Worm (Caenorhabditis elegans) whole organism, L1 larva: ENCODE results near the gene srw-71.

Experiments
- F16B12.6 ChIP-seq: fragments of 150-350 bp; optimal IDR thresholded peaks from 2 replicates; lab custom pipeline; 2014; ENCODE audit warnings: missing biosample characterization, missing genetic modification characterization
- aha-1 ChIP-seq: fragments of 150-350 bp; optimal IDR thresholded peaks from 2 replicates; lab custom pipeline; 2014; ENCODE audit warnings: missing biosample characterization, missing genetic modification characterization
- alr-1 ChIP-seq: fragments of 200-800 bp; sonication (Bioruptor generic); optimal IDR thresholded peaks from 2 replicates; lab custom pipeline; 2018; ENCODE audit warnings: borderline replicate concordance, mild to moderate bottlenecking, missing genetic modification characterization, missing compliant biosample characterization
- blmp-1 ChIP-seq: fragments of 150-350 bp; optimal IDR thresholded peaks from 2 replicates; lab custom pipeline; 2014; ENCODE audit warnings: missing biosample characterization, missing genetic modification characterization
- ceh-63 ChIP-seq: fragments of 200-800 bp; sonication (Bioruptor generic); optimal IDR thresholded peaks from 2 replicates; lab custom pipeline; 2018; ENCODE audit warnings: mild to moderate bottlenecking, missing genetic modification characterization, missing compliant biosample characterization
- ceh-88 ChIP-seq: fragments of 200-800 bp; sonication (Bioruptor generic); IDR thresholded peaks from 2 replicates; pipeline ENCODE4 v1.3.6; 2022; ENCODE audit warnings: missing genetic modification characterization, missing compliant biosample characterization
- ceh-90 ChIP-seq: sonication (generic microtip); optimal IDR thresholded peaks from 2 replicates; lab custom pipeline; 2016; ENCODE audit warnings: missing genetic modification characterization, missing compliant biosample characterization
- ces-1 ChIP-seq: fragments of 150-350 bp; optimal IDR thresholded peaks from 2 replicates; lab custom pipeline; 2014; ENCODE audit warnings: missing biosample characterization, missing genetic modification reagents, missing genetic modification characterization
- efl-1 ChIP-seq, 4 experiments: fragments of 150-350 bp; optimal IDR thresholded peaks in 3 of 4; peaks in 1 of 4; 1 replicate in 1 of 4; 2 replicates in 3 of 4; lab custom pipeline; 2014; ENCODE audit warnings: missing biosample characterization in 2 of 4, missing genetic modification characterization in 2 of 4, missing genetic modification reagents in 2 of 4
- efl-3 ChIP-seq: fragments of 200-800 bp; sonication (Bioruptor generic); optimal IDR thresholded peaks from 2 replicates; lab custom pipeline; 2018; ENCODE audit warnings: mild to moderate bottlenecking, missing genetic modification characterization, missing compliant biosample characterization
- elt-3 ChIP-seq, 6 experiments: fragments of 150-350 bp in 1 of 6; sonication (generic microtip); optimal IDR thresholded peaks; 2 replicates each; lab custom pipeline; 2017 to 2018; ENCODE audit warnings: missing biosample characterization in 6 of 6, missing genetic modification characterization in 6 of 6, inconsistent platforms in 1 of 6
- ets-5 ChIP-seq: fragments of 200-800 bp; sonication (Bioruptor generic); IDR thresholded peaks from 2 replicates; pipeline ENCODE4 v1.3.6; 2022; ENCODE audit warnings: missing genetic modification characterization, missing compliant biosample characterization
- fos-1 ChIP-seq: fragments of 150-350 bp; optimal IDR thresholded peaks from 2 replicates; lab custom pipeline; 2014; ENCODE audit warnings: missing biosample characterization, missing genetic modification characterization
- hlh-17 ChIP-seq: fragments of 200-800 bp; sonication (Bioruptor generic); optimal IDR thresholded peaks from 2 replicates; lab custom pipeline; 2018; ENCODE audit warnings: missing genetic modification characterization, mild to moderate bottlenecking, missing compliant biosample characterization, moderate library complexity, borderline replicate concordance
- hlh-4 ChIP-seq: sonication (generic microtip); optimal IDR thresholded peaks from 2 replicates; lab custom pipeline; 2016; ENCODE audit warnings: mild to moderate bottlenecking, missing genetic modification characterization, missing compliant biosample characterization
- isw-1 ChIP-seq: fragments of 200-800 bp; sonication (Bioruptor generic); IDR thresholded peaks from 2 replicates; pipeline ENCODE4 v1.3.6; 2022; ENCODE audit warnings: missing genetic modification characterization, missing compliant biosample characterization
- lin-35 ChIP-seq, 2 experiments: fragments of 150-350 bp; optimal IDR thresholded peaks; 2 replicates each; lab custom pipeline; 2014; ENCODE audit warnings: missing biosample characterization in 2 of 2, missing genetic modification characterization in 2 of 2, missing genetic modification reagents in 2 of 2
- lin-39 ChIP-seq: fragments of 150-350 bp; optimal IDR thresholded peaks from 2 replicates; lab custom pipeline; 2014; ENCODE audit warnings: missing biosample characterization, missing genetic modification reagents, missing genetic modification characterization
- mab-9 ChIP-seq: fragments of 200-800 bp; sonication (Bioruptor generic); IDR thresholded peaks from 2 replicates; pipeline ENCODE4 v1.3.6; 2022; ENCODE audit warnings: missing genetic modification reagents, missing genetic modification characterization, missing compliant biosample characterization
- mdl-1 ChIP-seq, 2 experiments: fragments of 150-350 bp; optimal IDR thresholded peaks; 2 replicates each; lab custom pipeline; 2014 to 2017; ENCODE audit warnings: missing biosample characterization in 2 of 2, missing genetic modification characterization in 2 of 2, inconsistent platforms in 1 of 2
- mep-1 ChIP-seq: fragments of 150-350 bp; optimal IDR thresholded peaks from 2 replicates; lab custom pipeline; 2014; ENCODE audit warnings: missing biosample characterization, missing genetic modification characterization
- nhr-19 ChIP-seq: fragments of 200-800 bp; sonication (Bioruptor generic); conservative IDR thresholded peaks from 2 replicates; pipeline ENCODE4 v1.3.6; 2022; ENCODE audit warnings: missing genetic modification characterization, missing compliant biosample characterization
- nhr-20 ChIP-seq: sonication (generic microtip); optimal IDR thresholded peaks from 2 replicates; lab custom pipeline; 2016; ENCODE audit warnings: mild to moderate bottlenecking, missing genetic modification characterization, missing compliant biosample characterization
- nhr-28 ChIP-seq: fragments of 150-350 bp; optimal IDR thresholded peaks from 2 replicates; lab custom pipeline; 2014; ENCODE audit warnings: missing biosample characterization, missing genetic modification characterization
- nhr-47 ChIP-seq: sonication (generic microtip); optimal IDR thresholded peaks from 2 replicates; lab custom pipeline; 2016; ENCODE audit warnings: mild to moderate bottlenecking, missing genetic modification characterization, moderate library complexity, missing compliant biosample characterization
- nhr-71 ChIP-seq: sonication (generic microtip); optimal IDR thresholded peaks from 2 replicates; lab custom pipeline; 2016; ENCODE audit warnings: mild to moderate bottlenecking, missing genetic modification characterization, moderate library complexity, missing compliant biosample characterization
- nhr-77 ChIP-seq: fragments of 150-350 bp; optimal IDR thresholded peaks from 2 replicates; lab custom pipeline; 2014; ENCODE audit warnings: missing biosample characterization, missing genetic modification characterization
- nhr-85 ChIP-seq: sonication (generic microtip); peaks from one replicate; lab custom pipeline; 2016; ENCODE audit warnings: missing genetic modification characterization, inconsistent platforms, missing compliant biosample characterization
- pax-3 ChIP-seq: fragments of 200-800 bp; sonication (Bioruptor generic); optimal IDR thresholded peaks from 2 replicates; lab custom pipeline; 2018; ENCODE audit warnings: mild to moderate bottlenecking, missing genetic modification characterization, moderate library complexity, missing compliant biosample characterization
- pqm-1 ChIP-seq: sonication (generic microtip); optimal IDR thresholded peaks from 3 replicates; lab custom pipeline; 2017; ENCODE audit warnings: missing biosample characterization, missing genetic modification characterization
- sup-37 ChIP-seq: fragments of 200-800 bp; sonication (Bioruptor generic); optimal IDR thresholded peaks from 2 replicates; lab custom pipeline; 2018; ENCODE audit warnings: mild to moderate bottlenecking, missing genetic modification characterization, missing compliant biosample characterization
- tlp-1 ChIP-seq: fragments of 150-350 bp; optimal IDR thresholded peaks from 2 replicates; lab custom pipeline; 2014; ENCODE audit warnings: missing biosample characterization, missing genetic modification characterization
- unc-130 ChIP-seq: fragments of 150-350 bp; optimal IDR thresholded peaks from 2 replicates; lab custom pipeline; 2017; ENCODE audit warnings: missing biosample characterization, missing genetic modification characterization, inconsistent platforms
- unc-30 ChIP-seq: sonication (generic microtip); optimal IDR thresholded peaks from 2 replicates; lab custom pipeline; 2017; ENCODE audit warnings: missing biosample characterization, missing genetic modification characterization
- xbp-1 ChIP-seq: sonication (generic microtip); optimal IDR thresholded peaks from 2 replicates; lab custom pipeline; 2016; ENCODE audit warnings: missing genetic modification characterization, missing compliant biosample characterization
- ztf-11 ChIP-seq, 2 experiments: sonication (generic microtip); optimal IDR thresholded peaks; 2 replicates each; lab custom pipeline; 2016 to 2017; ENCODE audit warnings: missing genetic modification characterization in 2 of 2, missing biosample characterization in 1 of 2, missing compliant biosample characterization in 1 of 2

srw-71 gene

ce11 chrV:7413107-7413774, 17.7 kb downstream of the srw-71 start, which contains the start of gene F18E3.11 (continued):
- TF ChIP-seq ztf-11 (tag; optimal IDR thresholded peaks at IDR 0.05; lab: Kevin White, UChicago), result no peak
- no peak for TF ChIP-seq ceh-88
- TF ChIP-seq nhr-85 (tag; lab: Kevin White, UChicago), result peak; percentile 90
- no peak for TF ChIP-seq pax-3 (tag; lab: Kevin White, UChicago)
- no peak for TF ChIP-seq hlh-4 (tag; lab: Kevin White, UChicago)
- TF ChIP-seq nhr-77 (tag; lab: Kevin White, UChicago), result no peak
- peak; percentile 74 for TF ChIP-seq nhr-71 (tag; lab: Kevin White, UChicago)
- no peak for TF ChIP-seq aha-1
- TF ChIP-seq elt-3 (tag; optimal IDR thresholded peaks at IDR 0.05; lab: Kevin White, UChicago), result peak in 3 of 6 experiments; percentile 31 to 88 (median 60)
- no peak for TF ChIP-seq alr-1
- TF ChIP-seq unc-30 (tag; lab: Kevin White, UChicago), result no peak
- peak; percentile 67 for TF ChIP-seq blmp-1 (tag; lab: Kevin White, UChicago)
- no peak for TF ChIP-seq fos-1 (tag; lab: Kevin White, UChicago)
- no peak for TF ChIP-seq ets-5 (GFP tag; lab: Robert Waterston, UW)
- TF ChIP-seq lin-35 (GFP tag; optimal IDR thresholded peaks at IDR 0.05; lab: Kevin White, UChicago), result peak in 1 of 2 experiments; percentile 26
- peak; percentile 88 for TF ChIP-seq nhr-20 (tag; lab: Kevin White, UChicago)
- TF ChIP-seq F16B12.6, result no peak
- peak; percentile 16 for TF ChIP-seq unc-130 (tag; lab: Kevin White, UChicago)
- TF ChIP-seq mdl-1 (tag; optimal IDR thresholded peaks at IDR 0.05; lab: Kevin White, UChicago), result peak in 1 of 2 experiments; percentile 64
- TF ChIP-seq, all 84 proteins: peak for 14

- TF ChIP-seq nhr-28 (tag; lab: Kevin White, UChicago) (no peak), nhr-85 (tag; lab: Kevin White, UChicago) (no peak), nhr-71 (tag; lab: Kevin White, UChicago) (no peak), pqm-1 (tag; lab: Kevin White, UChicago) (no peak), ceh-88 (no peak), efl-1 (optimal IDR thresholded peaks at IDR 0.05; lab: Kevin White, UChicago) (no peak), efl-1 (GFP tag; optimal IDR thresholded peaks at IDR 0.05 in 1 of 2; lab: Kevin White, UChicago) (peak in 1 of 2 experiments; percentile 13)
Observed at ce11 chrV:7411695-7412094, 19.2 kb downstream of the srw-71 start, which contains the start of gene str-41. TSS of gene str-41 (plus strand) at chrV:7411995.

ce11 chrV:7409599-7409998, 21.3 kb downstream of the srw-71 start, which contains the start of gene R13D7.2:
TSS of gene R13D7.2 (plus strand) at chrV:7409899.
- TF ChIP-seq ceh-63 (GFP tag; lab: Kevin White, UChicago), result no peak
- TF ChIP-seq lin-39 (tag; lab: Kevin White, UChicago), result no peak
- TF ChIP-seq mab-9 (GFP tag; lab: Robert Waterston, UW), result no peak
- TF ChIP-seq isw-1, result no peak
- TF ChIP-seq unc-130 (tag; lab: Kevin White, UChicago), result no peak
- TF ChIP-seq ceh-90 (tag; lab: Kevin White, UChicago), result no peak
- no peak for TF ChIP-seq hlh-4 (tag; lab: Kevin White, UChicago)
- TF ChIP-seq xbp-1, result no peak
- no peak for TF ChIP-seq sup-37 (GFP tag; lab: Kevin White, UChicago)
- no peak for TF ChIP-seq ces-1 (GFP tag; lab: Kevin White, UChicago)
- TF ChIP-seq tlp-1 (tag; lab: Kevin White, UChicago), result no peak
- no peak for TF ChIP-seq nhr-47 (tag; lab: Kevin White, UChicago)

ce11 chrV:7408520-7408919, 22.4 kb downstream of the srw-71 start, which contains the start of gene srt-6:
TSS of gene srt-6 (minus strand) at chrV:7408814.
- TF ChIP-seq lin-39 (tag; lab: Kevin White, UChicago) (no peak), ces-1 (GFP tag; lab: Kevin White, UChicago) (no peak), mep-1 (tag; lab: Kevin White, UChicago) (no peak), efl-3 (GFP tag; lab: Kevin White, UChicago) (no peak), elt-3 (tag; optimal IDR thresholded peaks at IDR 0.05; lab: Kevin White, UChicago) (no peak), blmp-1 (tag; lab: Kevin White, UChicago) (no peak), ceh-63 (GFP tag; lab: Kevin White, UChicago) (no peak), hlh-17 (GFP tag; lab: Kevin White, UChicago) (no peak), nhr-19 (GFP tag; lab: Robert Waterston, UW) (no peak), mdl-1 (tag; optimal IDR thresholded peaks at IDR 0.05; lab: Kevin White, UChicago) (no peak)
